Worm (Caenorhabditis elegans) whole organism, L4/young adult: Measurements from ENCODE around the gene pgp-12.

ENCODE experiments used
- dao-5 ChIP-seq: sonication (generic microtip); optimal IDR thresholded peaks from 2 replicates; lab custom pipeline; 2016; ENCODE audit warnings: missing genotype, missing genetic modification characterization, moderate library complexity, missing compliant biosample characterization
- him-1 ChIP-seq: sonication (generic microtip); optimal IDR thresholded peaks from 2 replicates; lab custom pipeline; 2016; ENCODE audit warnings: missing genotype, missing genetic modification reagents, missing genetic modification characterization, missing compliant biosample characterization

DNA sequence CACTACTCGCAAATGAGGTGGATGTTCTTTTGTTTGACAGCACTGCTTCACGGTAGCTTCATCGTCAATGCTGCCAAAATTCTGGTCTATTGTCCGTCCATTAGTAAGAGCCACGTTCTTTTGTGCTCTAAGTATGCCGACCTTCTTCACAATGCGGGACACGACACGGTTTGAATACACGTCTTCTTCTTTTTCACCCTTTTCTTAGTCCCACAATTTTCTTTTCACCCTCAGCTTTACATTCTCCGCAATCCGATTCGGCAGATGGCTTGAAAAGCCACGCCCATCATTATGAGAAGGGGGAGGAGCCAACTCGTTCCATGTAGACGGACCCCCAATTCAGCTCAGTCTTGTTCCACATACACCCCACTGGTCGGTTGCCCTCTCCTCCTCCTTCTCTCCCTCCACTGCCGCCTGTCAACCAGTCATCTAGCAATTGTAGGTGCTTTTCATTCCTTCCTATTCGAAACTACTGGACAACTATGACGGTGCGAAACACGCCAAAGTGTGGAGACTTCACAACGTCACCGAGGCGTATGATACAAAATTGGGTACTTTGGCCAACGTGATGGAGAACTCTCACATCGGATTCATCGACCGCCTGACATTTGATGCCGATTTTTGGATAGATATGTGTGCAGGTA lies 39.7 kb upstream of the pgp-12 start:
- TF ChIP-seq him-1 (tag; lab: Kevin White, UChicago), result no peak
- no peak for TF ChIP-seq dao-5
